Fruit fly (Drosophila melanogaster): ENCODE results near the gene Atg13.

The Atg13 gene

DNA sequence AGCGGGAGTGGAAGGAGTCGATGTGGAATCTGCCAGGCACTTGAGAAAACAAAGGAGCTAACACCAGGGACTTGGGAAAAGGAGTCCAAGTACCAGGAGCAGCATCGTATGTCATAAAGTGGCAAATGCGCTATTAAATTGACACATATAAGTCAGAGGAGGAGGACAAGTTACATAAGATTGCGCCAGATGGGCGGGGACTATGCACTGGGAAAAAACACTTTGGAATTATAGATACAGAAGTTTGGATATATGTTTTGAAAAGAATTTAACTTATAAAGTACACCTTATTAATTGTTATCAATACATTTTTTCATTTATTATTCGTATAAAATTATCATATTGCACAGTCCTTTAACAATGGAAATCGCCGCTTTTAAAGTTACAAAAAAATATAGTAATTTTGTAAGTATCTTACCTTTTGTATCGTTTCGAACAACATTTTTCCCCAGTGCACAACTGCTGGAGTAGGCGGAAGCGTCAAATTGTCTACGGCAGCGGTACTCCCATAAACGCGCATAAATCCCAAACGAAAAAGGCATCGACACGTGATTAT lies 13.5 kb upstream of the Atg13 start:
- TF ChIP-seq Myc (optimal IDR thresholded peaks at IDR 0.05) = no peak
- no peak for TF ChIP-seq h (optimal IDR thresholded peaks at IDR 0.05)
- no peak for TF ChIP-seq psq (optimal IDR thresholded peaks at IDR 0.05)
- TF ChIP-seq insv (optimal IDR thresholded peaks at IDR 0.05) = no peak
- no peak for TF ChIP-seq Sin3A (optimal IDR thresholded peaks at IDR 0.05)
- TF ChIP-seq ttk (optimal IDR thresholded peaks at IDR 0.05) = no peak

- TF ChIP-seq psq (optimal IDR thresholded peaks at IDR 0.05) (no peak), Myc (optimal IDR thresholded peaks at IDR 0.05) (no peak), h (optimal IDR thresholded peaks at IDR 0.05) (no peak), ttk (optimal IDR thresholded peaks at IDR 0.05) (no peak), Sin3A (optimal IDR thresholded peaks at IDR 0.05) (no peak), insv (optimal IDR thresholded peaks at IDR 0.05) (no peak)
Measured at dm6 chr3R:8340675-8341275, 8.8 kb upstream of the Atg13 start, which contains the start of the genes COX7A and Arl2. COX7A (minus strand) TSS chr3R:8341043. Arl2 (plus strand) TSS chr3R:8341100.

dm6 chr3R:8343251-8343744 lies 6.3 kb upstream of the Atg13 start, which contains the start of the genes PNKP and COX7AL:
PNKP (minus strand) TSS chr3R:8343516.
COX7AL (plus strand) TSS chr3R:8343669.
- no peak for TF ChIP-seq psq (optimal IDR thresholded peaks at IDR 0.05)
- TF ChIP-seq insv (optimal IDR thresholded peaks at IDR 0.05) = no peak
- no peak for TF ChIP-seq Sin3A (optimal IDR thresholded peaks at IDR 0.05)
- TF ChIP-seq ttk (optimal IDR thresholded peaks at IDR 0.05) = no peak
- no peak for TF ChIP-seq Myc (optimal IDR thresholded peaks at IDR 0.05)
- TF ChIP-seq h (optimal IDR thresholded peaks at IDR 0.05) = no peak

DNA sequence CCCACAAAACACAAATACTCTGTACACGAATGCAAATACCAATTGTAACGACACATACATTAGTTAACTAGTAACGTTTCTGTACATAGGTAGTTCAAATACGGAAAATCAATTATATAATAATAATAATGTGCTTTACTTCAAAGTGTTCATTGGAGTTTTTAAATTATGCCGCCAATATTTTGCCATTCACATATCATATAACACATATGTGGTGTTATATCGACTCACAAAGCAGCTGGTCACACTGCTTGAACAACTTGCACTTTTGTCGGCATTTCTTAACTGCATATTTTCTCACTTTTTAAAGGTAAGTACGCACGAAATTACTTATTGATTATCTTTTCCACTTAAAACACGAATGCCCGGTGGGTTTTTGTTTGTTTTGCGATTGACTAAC lies 5.4 kb upstream of the Atg13 start, which contains the start of gene DppIII:
TSS of gene DppIII (plus strand) at position 227 of the 400 bp plus-strand sequence.
- TF ChIP-seq Myc (optimal IDR thresholded peaks at IDR 0.05) = no peak
- no peak for TF ChIP-seq psq (optimal IDR thresholded peaks at IDR 0.05)
- TF ChIP-seq ttk (optimal IDR thresholded peaks at IDR 0.05) = no peak
- no peak for TF ChIP-seq Sin3A (optimal IDR thresholded peaks at IDR 0.05)
- no peak for TF ChIP-seq h (optimal IDR thresholded peaks at IDR 0.05)
- no peak for TF ChIP-seq insv (optimal IDR thresholded peaks at IDR 0.05)

- TF ChIP-seq Myc (optimal IDR thresholded peaks at IDR 0.05) (no peak), Sin3A (optimal IDR thresholded peaks at IDR 0.05) (no peak), insv (optimal IDR thresholded peaks at IDR 0.05) (no peak)
Measured at dm6 chr3R:8347279-8347678, 2.3 kb upstream of the Atg13 start, which contains the start of gene CG7352. CG7352 (plus strand) TSS chr3R:8347579.

DNA sequence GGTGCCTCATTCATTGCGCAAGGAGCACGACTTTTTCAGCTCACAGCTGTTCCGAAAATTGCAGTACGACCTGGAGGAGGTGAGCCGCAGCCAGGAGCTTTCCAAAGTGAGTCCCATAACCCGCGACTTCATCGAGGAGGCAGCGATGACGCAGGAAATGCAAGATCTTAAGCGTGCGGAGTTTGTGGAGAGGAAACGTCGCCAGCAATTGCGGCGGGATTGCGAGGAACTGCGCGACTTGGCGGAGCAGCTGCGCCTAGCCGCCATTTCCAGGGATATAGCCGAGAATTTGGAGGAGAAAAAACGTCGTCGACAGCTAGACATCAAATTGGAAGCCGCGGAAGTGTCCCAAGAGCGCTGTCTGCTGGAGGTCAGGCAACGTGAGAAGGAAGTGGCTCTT lies 1.8 kb upstream of the Atg13 start:
- no peak for TF ChIP-seq Sin3A (optimal IDR thresholded peaks at IDR 0.05)
- TF ChIP-seq insv (optimal IDR thresholded peaks at IDR 0.05) = no peak
- TF ChIP-seq Myc (optimal IDR thresholded peaks at IDR 0.05) = no peak
- no peak for TF ChIP-seq ttk (optimal IDR thresholded peaks at IDR 0.05)
- TF ChIP-seq h (optimal IDR thresholded peaks at IDR 0.05) = no peak
- no peak for TF ChIP-seq psq (optimal IDR thresholded peaks at IDR 0.05)

DNA sequence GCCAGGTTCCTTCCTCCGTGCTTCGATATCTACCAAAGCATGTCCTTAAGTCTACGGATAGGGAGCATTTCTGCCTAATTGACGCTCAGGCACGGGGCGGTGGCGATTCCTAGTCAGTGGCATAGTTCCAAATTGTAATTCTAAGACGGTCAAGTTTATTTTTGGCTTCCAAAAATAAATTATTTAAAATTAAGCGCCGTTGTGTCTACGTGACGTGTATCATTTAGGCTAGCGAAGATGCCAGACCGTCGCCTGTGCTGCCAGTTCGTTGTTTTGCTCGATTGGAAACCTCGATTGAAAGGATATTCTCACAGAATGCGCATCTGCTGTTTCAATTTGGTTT lies 538 bp upstream of the Atg13 start:
- no peak for TF ChIP-seq psq (optimal IDR thresholded peaks at IDR 0.05)
- no peak for TF ChIP-seq Sin3A (optimal IDR thresholded peaks at IDR 0.05)
- no peak for TF ChIP-seq h (optimal IDR thresholded peaks at IDR 0.05)
- no peak for TF ChIP-seq Myc (optimal IDR thresholded peaks at IDR 0.05)
- no peak for TF ChIP-seq insv (optimal IDR thresholded peaks at IDR 0.05)

- no peak for TF ChIP-seq Sin3A (optimal IDR thresholded peaks at IDR 0.05)
- TF ChIP-seq psq (optimal IDR thresholded peaks at IDR 0.05) = no peak
- no peak for TF ChIP-seq insv (optimal IDR thresholded peaks at IDR 0.05)
- no peak for TF ChIP-seq ttk (optimal IDR thresholded peaks at IDR 0.05)
- TF ChIP-seq h (optimal IDR thresholded peaks at IDR 0.05) = no peak
- no peak for TF ChIP-seq Myc (optimal IDR thresholded peaks at IDR 0.05)
Measured at dm6 chr3R:8352961-8353728, 3.5 kb downstream of the Atg13 start.

DNA sequence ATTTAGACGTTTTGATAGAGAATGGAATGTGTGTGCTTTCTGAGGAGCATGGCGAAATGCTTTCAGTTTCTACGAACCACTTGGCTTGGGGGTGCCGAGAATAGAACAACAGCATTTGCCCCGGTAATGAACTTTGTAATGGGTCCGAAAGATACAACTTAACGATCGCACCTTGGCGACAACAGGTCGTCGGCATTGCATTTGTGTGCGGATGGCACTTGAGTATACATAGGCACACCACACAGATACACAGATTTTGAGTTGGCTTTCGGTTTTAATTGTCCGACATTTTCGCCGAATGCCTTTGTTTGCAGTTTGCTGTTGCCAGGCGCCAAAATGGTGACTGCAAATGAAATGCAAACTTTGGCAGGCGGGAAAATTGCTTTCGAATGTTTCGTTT lies 4.4 kb downstream of the Atg13 start:
- TF ChIP-seq h (optimal IDR thresholded peaks at IDR 0.05) (no peak), insv (optimal IDR thresholded peaks at IDR 0.05) (no peak), Sin3A (optimal IDR thresholded peaks at IDR 0.05) (no peak), Myc (optimal IDR thresholded peaks at IDR 0.05) (no peak), ttk (optimal IDR thresholded peaks at IDR 0.05) (no peak)

DNA sequence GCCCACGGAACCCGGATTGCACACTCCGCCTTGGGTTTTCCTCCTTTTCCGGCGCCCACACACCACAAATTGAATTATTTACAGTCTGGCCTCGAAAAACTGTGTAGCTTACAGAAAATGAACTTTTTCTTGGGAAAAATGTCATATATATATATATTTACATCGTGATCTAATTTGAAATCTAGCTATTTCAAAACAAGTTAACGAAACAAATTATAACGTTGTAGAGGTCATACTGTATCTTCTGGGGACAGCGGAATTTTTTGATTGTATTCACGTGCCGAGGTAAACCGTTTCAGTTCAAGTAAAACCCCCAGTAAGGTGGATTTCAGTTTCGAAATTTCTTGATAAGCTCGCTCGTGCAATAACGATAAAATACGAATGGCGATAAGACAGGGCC lies 4.8 kb downstream of the Atg13 start:
- TF ChIP-seq psq (optimal IDR thresholded peaks at IDR 0.05) (no peak), h (optimal IDR thresholded peaks at IDR 0.05) (no peak), Myc (optimal IDR thresholded peaks at IDR 0.05) (no peak), Sin3A (optimal IDR thresholded peaks at IDR 0.05) (no peak), ttk (optimal IDR thresholded peaks at IDR 0.05) (no peak), insv (optimal IDR thresholded peaks at IDR 0.05) (no peak)

DNA sequence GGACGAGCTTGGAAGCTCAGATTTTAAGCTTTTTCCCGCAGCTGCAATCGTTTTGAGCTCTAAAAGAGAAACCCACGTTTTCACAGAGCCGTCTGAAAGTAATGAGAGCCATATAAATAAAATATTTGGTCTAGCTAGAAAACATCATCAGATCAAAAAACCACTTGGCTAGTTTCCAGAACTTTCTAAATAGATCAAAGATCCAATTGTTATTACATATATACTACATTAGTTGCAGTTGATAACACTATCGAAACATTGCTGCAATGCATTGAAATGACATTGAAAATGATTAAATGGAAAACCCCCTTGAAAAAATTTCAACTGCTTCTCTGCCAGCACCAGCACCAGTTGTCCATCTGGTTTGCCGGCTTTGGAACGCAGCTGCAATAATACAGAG lies 5.4 kb downstream of the Atg13 start:
- no peak for TF ChIP-seq ttk (optimal IDR thresholded peaks at IDR 0.05)

dm6 chr3R:8355579-8355978 lies 6.0 kb downstream of the Atg13 start:
- TF ChIP-seq ttk (optimal IDR thresholded peaks at IDR 0.05) (no peak), psq (optimal IDR thresholded peaks at IDR 0.05) (no peak), insv (optimal IDR thresholded peaks at IDR 0.05) (no peak)
